Worm (Caenorhabditis elegans): ENCODE measurements around the gene nphp-1.

DNA sequence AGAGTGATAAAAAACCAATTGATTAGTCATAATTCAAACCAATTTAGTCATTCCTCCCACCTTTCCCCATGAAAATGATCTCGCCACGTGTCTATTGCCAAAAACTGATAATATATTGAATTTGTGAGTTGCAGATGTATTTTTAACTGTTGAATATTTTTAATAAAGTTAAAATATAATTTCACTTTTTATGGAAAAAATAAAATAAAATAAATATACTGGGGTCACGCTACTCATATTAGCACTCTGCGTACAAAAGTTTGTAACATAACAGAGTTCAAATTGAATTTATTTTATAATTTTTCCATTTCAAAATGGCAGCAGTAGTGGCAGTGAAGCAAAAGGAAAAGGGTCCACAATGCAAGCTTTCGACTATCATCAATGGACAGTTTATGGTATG, 33.9 kb downstream of the nphp-1 start, which contains the start of gene C14A4.13:
- TF ChIP-seq tbx-37 (GFP tag; conservative IDR thresholded peaks at IDR 0.05) (no peak), ama-1 (optimal IDR thresholded peaks at IDR 0.05) (no peak), flt-1 (GFP tag; IDR thresholded peaks at IDR 0.05) (no peak)
